Fruit fly (Drosophila melanogaster) whole organism: ENCODE results near the gene eag.

Experiments
- CG8478 ChIP-seq: fragments of >200 bp; optimal IDR thresholded peaks from 2 replicates; lab custom pipeline; 2018; ENCODE audit warnings: inconsistent platforms
- Dll ChIP-seq: fragments of >200 bp; optimal IDR thresholded peaks from 2 replicates; lab custom pipeline; 2017
- EcR ChIP-seq, 2 experiments: fragments of >200 bp; optimal IDR thresholded peaks; 2 replicates each; lab custom pipeline; 2017; ENCODE audit warnings: missing biosample characterization in 2 of 2, missing genetic modification characterization in 2 of 2, missing genetic modification reagents in 2 of 2
- pan ChIP-seq: fragments of >200 bp; optimal IDR thresholded peaks from 2 replicates; lab custom pipeline; 2017
- psq ChIP-seq: fragments of >200 bp; optimal IDR thresholded peaks from 2 replicates; lab custom pipeline; 2017

DNA sequence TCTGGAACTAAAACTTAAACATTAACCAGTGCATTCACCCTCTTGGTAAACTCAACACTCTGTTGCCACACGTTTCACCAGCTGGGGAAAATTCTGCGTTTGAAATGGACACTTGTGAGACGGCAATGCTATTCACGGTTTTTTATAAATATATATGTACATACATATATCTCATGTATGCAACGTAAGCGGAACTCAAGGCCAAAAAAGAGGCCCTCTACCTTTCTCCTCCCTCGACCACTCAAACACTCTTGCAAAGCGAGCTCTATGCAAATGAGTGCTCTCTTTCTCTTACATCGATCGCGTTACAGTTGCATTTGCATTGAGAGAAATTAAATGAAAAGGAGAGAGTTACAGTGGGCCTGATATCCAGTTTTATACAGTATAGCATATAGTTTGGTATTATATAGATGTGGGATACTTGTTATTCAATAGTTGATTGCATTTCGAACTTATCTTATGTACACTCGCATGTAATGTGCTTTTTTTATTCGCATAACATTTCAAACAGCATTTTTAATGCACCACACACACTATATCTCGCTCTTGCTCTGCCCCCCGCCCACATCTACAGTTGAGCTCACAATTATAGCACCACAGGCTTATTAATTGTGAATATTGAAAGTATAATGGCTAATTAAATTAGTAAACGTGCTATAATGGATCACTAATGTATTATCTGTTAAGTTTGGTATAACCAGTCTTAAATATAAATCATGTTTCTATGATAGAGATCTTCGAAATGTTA is 3.0 kb upstream of the eag start:
- TF ChIP-seq CG8478 (lab: Kevin White, UChicago), result no peak
- TF ChIP-seq psq (lab: Kevin White, UChicago), result no peak
- TF ChIP-seq pan (lab: Kevin White, UChicago), result no peak
- TF ChIP-seq Dll (lab: Kevin White, UChicago), result no peak
- no peak for TF ChIP-seq EcR (GFP tag; optimal IDR thresholded peaks at IDR 0.05; lab: Kevin White, UChicago)
